Worm (Caenorhabditis elegans) whole organism, late embryonic: ENCODE results near the gene T04C12.11.

Source experiments
- ama-1 ChIP-seq: fragments of 150-350 bp; optimal IDR thresholded peaks from 2 replicates; lab custom pipeline; 2014
- ceh-48 ChIP-seq: sonication (generic microtip); optimal IDR thresholded peaks from 2 replicates; lab custom pipeline; 2016; ENCODE audit warnings: missing genetic modification characterization, inconsistent platforms, missing compliant biosample characterization
- hlh-13 ChIP-seq: fragments of 200-800 bp; sonication (Bioruptor generic); optimal IDR thresholded peaks from 2 replicates; lab custom pipeline; 2018; ENCODE audit warnings: mild to moderate bottlenecking, missing genetic modification characterization, missing compliant biosample characterization

- TF ChIP-seq ama-1 (no peak), ceh-48 (tag; lab: Kevin White, UChicago) (no peak), hlh-13 (GFP tag; lab: Kevin White, UChicago) (no peak)
Observed at ce11 chrV:11040473-11040872, 19.6 kb downstream of the T04C12.11 start, which contains the start of gene C45B11.8.
